Worm (Caenorhabditis elegans) whole organism, L3 larva: Measurements from ENCODE around the gene str-99.

ENCODE experiments used
- ZK546.5 ChIP-seq: sonication (generic microtip); optimal IDR thresholded peaks from 2 replicates; lab custom pipeline; 2017; ENCODE audit warnings: missing biosample characterization, missing genetic modification characterization
- ama-1 ChIP-seq: fragments of 150-350 bp; optimal IDR thresholded peaks from 2 replicates; lab custom pipeline; 2018
- ceh-16 ChIP-seq: sonication (generic microtip); optimal IDR thresholded peaks from 2 replicates; lab custom pipeline; 2017; ENCODE audit warnings: missing biosample characterization, missing genetic modification characterization
- ceh-28 ChIP-seq: fragments of 150-350 bp; optimal IDR thresholded peaks from 2 replicates; lab custom pipeline; 2014; ENCODE audit warnings: missing biosample characterization, missing genetic modification reagents, missing genetic modification characterization
- ceh-82 ChIP-seq: fragments of 150-350 bp; optimal IDR thresholded peaks from 2 replicates; lab custom pipeline; 2014; ENCODE audit warnings: missing biosample characterization, missing genetic modification characterization
- daf-12 ChIP-seq: fragments of 150-350 bp; optimal IDR thresholded peaks from 2 replicates; lab custom pipeline; 2014; ENCODE audit warnings: missing biosample characterization, missing genetic modification reagents, missing genetic modification characterization
- egl-27 ChIP-seq: sonication (generic microtip); optimal IDR thresholded peaks from 4 replicates; lab custom pipeline; 2017; ENCODE audit warnings: missing biosample characterization, missing genetic modification reagents, missing genetic modification characterization
- egl-5 ChIP-seq: fragments of 150-350 bp; optimal IDR thresholded peaks from 2 replicates; lab custom pipeline; 2017; ENCODE audit warnings: missing biosample characterization, missing genetic modification reagents, missing genetic modification characterization, inconsistent platforms
- elt-2 ChIP-seq: sonication (generic microtip); optimal IDR thresholded peaks from 2 replicates; lab custom pipeline; 2016; ENCODE audit warnings: missing genetic modification reagents, mild to moderate bottlenecking, missing genetic modification characterization, missing compliant biosample characterization
- elt-3 ChIP-seq, 3 experiments: fragments of 150-350 bp in 1 of 3; sonication (generic microtip) in 2 of 3; optimal IDR thresholded peaks; 2 replicates in 2 of 3; 4 replicates in 1 of 3; lab custom pipeline; 2014 to 2017; ENCODE audit warnings: missing biosample characterization in 3 of 3, missing genetic modification characterization in 3 of 3
- eor-1 ChIP-seq, 2 experiments: fragments of 150-350 bp; optimal IDR thresholded peaks; 2 replicates each; lab custom pipeline; 2014 to 2018; ENCODE audit warnings: missing biosample characterization in 2 of 2, missing genetic modification characterization in 2 of 2
- fkh-10 ChIP-seq: sonication (generic microtip); optimal IDR thresholded peaks from 2 replicates; lab custom pipeline; 2017; ENCODE audit warnings: missing biosample characterization, missing genetic modification reagents, missing genetic modification characterization
- fkh-2 ChIP-seq: fragments of 150-350 bp; optimal IDR thresholded peaks from 2 replicates; lab custom pipeline; 2014; ENCODE audit warnings: missing biosample characterization, missing genetic modification reagents, missing genetic modification characterization
- fos-1 ChIP-seq: fragments of 150-350 bp; optimal IDR thresholded peaks from 2 replicates; lab custom pipeline; 2014; ENCODE audit warnings: missing biosample characterization, missing genetic modification characterization
- hmg-11 ChIP-seq: sonication (generic microtip); optimal IDR thresholded peaks from 2 replicates; lab custom pipeline; 2016; ENCODE audit warnings: missing genetic modification characterization, missing compliant biosample characterization
- jun-1 ChIP-seq: fragments of 150-350 bp; optimal IDR thresholded peaks from 2 replicates; lab custom pipeline; 2014; ENCODE audit warnings: missing biosample characterization, missing genetic modification reagents, missing genetic modification characterization
- lin-15B ChIP-seq: fragments of 150-350 bp; optimal IDR thresholded peaks from 2 replicates; lab custom pipeline; 2014; ENCODE audit warnings: missing biosample characterization, missing genetic modification characterization
- lin-39 ChIP-seq: fragments of 150-350 bp; optimal IDR thresholded peaks from 2 replicates; lab custom pipeline; 2018; ENCODE audit warnings: missing biosample characterization, missing genetic modification reagents, missing genetic modification characterization
- lsy-12 ChIP-seq: sonication (generic microtip); optimal IDR thresholded peaks from 2 replicates; lab custom pipeline; 2016; ENCODE audit warnings: mild to moderate bottlenecking, missing genetic modification characterization, missing compliant biosample characterization
- mdl-1 ChIP-seq: fragments of 150-350 bp; optimal IDR thresholded peaks from 2 replicates; lab custom pipeline; 2014; ENCODE audit warnings: missing biosample characterization, missing genetic modification characterization
- mml-1 ChIP-seq: fragments of 150-350 bp; sonication (generic microtip); optimal IDR thresholded peaks from 3 replicates; lab custom pipeline; 2014; ENCODE audit warnings: missing biosample characterization, missing genetic modification characterization
- nfya-1 ChIP-seq: sonication (generic microtip); optimal IDR thresholded peaks from 2 replicates; lab custom pipeline; 2017; ENCODE audit warnings: missing genetic modification characterization, mild to moderate bottlenecking, missing compliant biosample characterization, antibody characterized with exemption, moderate library complexity; ENCODE audit not compliant: insufficient read depth
- nhr-12 ChIP-seq: fragments of 150-350 bp; optimal IDR thresholded peaks from 2 replicates; lab custom pipeline; 2014; ENCODE audit warnings: missing biosample characterization, missing genetic modification characterization
- nhr-23 ChIP-seq: fragments of 150-350 bp; optimal IDR thresholded peaks from 2 replicates; lab custom pipeline; 2014; ENCODE audit warnings: missing biosample characterization, missing genetic modification reagents, missing genetic modification characterization
- nhr-28 ChIP-seq: fragments of 150-350 bp; optimal IDR thresholded peaks from 2 replicates; lab custom pipeline; 2014; ENCODE audit warnings: missing biosample characterization, missing genetic modification characterization
- nhr-43 ChIP-seq: sonication (generic microtip); optimal IDR thresholded peaks from 2 replicates; lab custom pipeline; 2016; ENCODE audit warnings: mild to moderate bottlenecking, missing genetic modification characterization, missing compliant biosample characterization; ENCODE audit not compliant: poor library complexity, severe bottlenecking
- nhr-67 ChIP-seq: fragments of 150-350 bp; optimal IDR thresholded peaks from 2 replicates; lab custom pipeline; 2014; ENCODE audit warnings: missing biosample characterization, missing genetic modification characterization
- nhr-77 ChIP-seq: fragments of 150-350 bp; optimal IDR thresholded peaks from 2 replicates; lab custom pipeline; 2014; ENCODE audit warnings: missing biosample characterization, missing genetic modification characterization
- pha-4 ChIP-seq: fragments of 150-350 bp; optimal IDR thresholded peaks from 2 replicates; lab custom pipeline; 2014; ENCODE audit warnings: missing biosample characterization, missing genetic modification reagents, missing genetic modification characterization
- pqm-1 ChIP-seq: fragments of 150-350 bp; optimal IDR thresholded peaks from 2 replicates; lab custom pipeline; 2017; ENCODE audit warnings: missing biosample characterization, missing genetic modification characterization, inconsistent platforms
- sea-2 ChIP-seq: fragments of 150-350 bp; sonication (generic microtip); optimal IDR thresholded peaks from 4 replicates; lab custom pipeline; 2014; ENCODE audit warnings: missing biosample characterization, missing genetic modification reagents, missing genetic modification characterization
- skn-1 ChIP-seq: fragments of 150-350 bp; optimal IDR thresholded peaks from 2 replicates; lab custom pipeline; 2014; ENCODE audit warnings: missing biosample characterization, missing genetic modification characterization
- snpc-4 ChIP-seq: fragments of 150-350 bp; optimal IDR thresholded peaks from 2 replicates; lab custom pipeline; 2014; ENCODE audit warnings: missing biosample characterization, missing genetic modification characterization
- unc-62 ChIP-seq: fragments of 150-350 bp; sonication (generic microtip); optimal IDR thresholded peaks from 4 replicates; lab custom pipeline; 2014; ENCODE audit warnings: missing biosample characterization, missing genetic modification reagents, missing genetic modification characterization
- ztf-4 ChIP-seq: fragments of 150-350 bp; optimal IDR thresholded peaks from 2 replicates; lab custom pipeline; 2014; ENCODE audit warnings: missing biosample characterization, missing genetic modification characterization

str-99 gene

ce11 chrV:16163719-16164118, 5.4 kb upstream of the str-99 start, which contains the start of gene F10A3.12:
Gene F10A3.12 (plus strand): TSS chrV:16164019.
- no peak for TF ChIP-seq lin-39 (tag; lab: Kevin White, UChicago)
- no peak for TF ChIP-seq nhr-12 (tag; lab: Kevin White, UChicago)
- no peak for TF ChIP-seq nhr-43 (tag; lab: Kevin White, UChicago)
- TF ChIP-seq egl-27 (tag; lab: Kevin White, UChicago), result no peak
- TF ChIP-seq elt-3 (tag; optimal IDR thresholded peaks at IDR 0.05; lab: Kevin White, UChicago), result no peak
- TF ChIP-seq pqm-1, result no peak
- TF ChIP-seq lsy-12, result no peak
- no peak for TF ChIP-seq jun-1
- no peak for TF ChIP-seq ceh-28
- no peak for TF ChIP-seq ceh-82 (tag; lab: Kevin White, UChicago)
- no peak for TF ChIP-seq skn-1 (tag; lab: Kevin White, UChicago)
- no peak for TF ChIP-seq hmg-11 (tag; lab: Kevin White, UChicago)
- TF ChIP-seq fkh-10 (GFP tag; lab: Kevin White, UChicago), result no peak
- TF ChIP-seq mml-1 (tag; lab: Kevin White, UChicago), result no peak
- TF ChIP-seq snpc-4 (tag; lab: Kevin White, UChicago), result no peak
- no peak for TF ChIP-seq fos-1 (tag; lab: Kevin White, UChicago)
- TF ChIP-seq lin-15B (tag; lab: Kevin White, UChicago), result no peak

- TF ChIP-seq nhr-77 (no peak), pqm-1 (no peak), mdl-1 (tag; lab: Kevin White, UChicago) (no peak), ZK546.5 (tag; lab: Kevin White, UChicago) (no peak), fkh-2 (tag; lab: Kevin White, UChicago) (no peak), ztf-4 (tag; lab: Kevin White, UChicago) (no peak), nfya-1 (tag; lab: Kevin White, UChicago) (no peak)
Observed at ce11 chrV:16162124-16162735, 3.9 kb upstream of the str-99 start, which contains the start of the genes str-109 and F10A3.11. Gene str-109 (minus strand): TSS chrV:16162224. Gene F10A3.11 (plus strand): TSS chrV:16162685.

- no peak for TF ChIP-seq ZK546.5 (tag; lab: Kevin White, UChicago)
- TF ChIP-seq nhr-67 (tag; lab: Kevin White, UChicago), result no peak
- no peak for TF ChIP-seq nhr-23 (tag; lab: Kevin White, UChicago)
- TF ChIP-seq pha-4, result peak; percentile 71
- TF ChIP-seq pqm-1, result peak; percentile 16
- peak; percentile 42 for TF ChIP-seq elt-2
- no peak for TF ChIP-seq jun-1
- no peak for TF ChIP-seq sea-2 (GFP tag; lab: Kevin White, UChicago)
- TF ChIP-seq nhr-77, result no peak
- TF ChIP-seq egl-5 (tag; lab: Kevin White, UChicago), result no peak
- no peak for TF ChIP-seq eor-1 (tag; optimal IDR thresholded peaks at IDR 0.05; lab: Kevin White, UChicago)
- TF ChIP-seq ceh-28, result no peak
- no peak for TF ChIP-seq egl-27 (tag; lab: Kevin White, UChicago)
- no peak for TF ChIP-seq mml-1 (tag; lab: Kevin White, UChicago)
Observed at ce11 chrV:16160087-16160486, 1.8 kb upstream of the str-99 start.

- TF ChIP-seq lin-15B (tag; lab: Kevin White, UChicago) (no peak), nhr-28 (tag; lab: Kevin White, UChicago) (no peak), nhr-67 (tag; lab: Kevin White, UChicago) (no peak), ceh-28 (no peak), nhr-23 (tag; lab: Kevin White, UChicago) (no peak), daf-12 (no peak), ama-1 (no peak)
Observed at ce11 chrV:16159594-16159993, 1.3 kb upstream of the str-99 start, which contains the start of gene F10A3.17. Gene F10A3.17 (minus strand): TSS chrV:16159694.

ce11 chrV:16155111-16155510, 3.2 kb downstream of the str-99 start, which contains the start of gene str-97:
Gene str-97 (minus strand): TSS chrV:16155211.
- no peak for TF ChIP-seq nhr-77
- no peak for TF ChIP-seq lin-39 (tag; lab: Kevin White, UChicago)
- no peak for TF ChIP-seq lin-15B (tag; lab: Kevin White, UChicago)
- no peak for TF ChIP-seq ceh-28
- no peak for TF ChIP-seq ama-1
- TF ChIP-seq elt-2, result no peak
- TF ChIP-seq pha-4, result no peak
- TF ChIP-seq ceh-16, result no peak
- no peak for TF ChIP-seq nfya-1 (tag; lab: Kevin White, UChicago)
- no peak for TF ChIP-seq nhr-67 (tag; lab: Kevin White, UChicago)
- no peak for TF ChIP-seq unc-62 (GFP tag; lab: Kevin White, UChicago)
- no peak for TF ChIP-seq snpc-4 (tag; lab: Kevin White, UChicago)
- TF ChIP-seq nhr-43 (tag; lab: Kevin White, UChicago), result no peak
- no peak for TF ChIP-seq egl-5 (tag; lab: Kevin White, UChicago)
- no peak for TF ChIP-seq sea-2 (GFP tag; lab: Kevin White, UChicago)
- no peak for TF ChIP-seq nhr-28 (tag; lab: Kevin White, UChicago)
- no peak for TF ChIP-seq nhr-23 (tag; lab: Kevin White, UChicago)
